Worm (Caenorhabditis elegans) whole organism, L4/young adult: ENCODE measurements around the gene srr-8.

ENCODE experiments used
- dao-5 ChIP-seq: sonication (generic microtip); optimal IDR thresholded peaks from 2 replicates; lab custom pipeline; 2016; ENCODE audit warnings: missing genotype, missing genetic modification characterization, moderate library complexity, missing compliant biosample characterization
- him-1 ChIP-seq: sonication (generic microtip); optimal IDR thresholded peaks from 2 replicates; lab custom pipeline; 2016; ENCODE audit warnings: missing genotype, missing genetic modification reagents, missing genetic modification characterization, missing compliant biosample characterization

ce11 chrV:4967238-4967637, 34.2 kb upstream of the srr-8 start:
- TF ChIP-seq dao-5: no peak
- TF ChIP-seq him-1 (tag; lab: Kevin White, UChicago): no peak
